Worm (Caenorhabditis elegans) whole organism, L3 larva: Measurements from ENCODE around the gene ZK1307.8.

Source experiments
- mdl-1 ChIP-seq: fragments of 150-350 bp; optimal IDR thresholded peaks from 2 replicates; lab custom pipeline; 2014; ENCODE audit warnings: missing biosample characterization, missing genetic modification characterization
- nhr-12 ChIP-seq: fragments of 150-350 bp; optimal IDR thresholded peaks from 2 replicates; lab custom pipeline; 2014; ENCODE audit warnings: missing biosample characterization, missing genetic modification characterization
- skn-1 ChIP-seq: fragments of 150-350 bp; optimal IDR thresholded peaks from 2 replicates; lab custom pipeline; 2014; ENCODE audit warnings: missing biosample characterization, missing genetic modification characterization
- zag-1 ChIP-seq: fragments of 150-350 bp; optimal IDR thresholded peaks from 2 replicates; lab custom pipeline; 2014; ENCODE audit warnings: missing biosample characterization, missing genetic modification characterization
- ztf-11 ChIP-seq: fragments of 150-350 bp; optimal IDR thresholded peaks from 2 replicates; lab custom pipeline; 2014; ENCODE audit warnings: missing biosample characterization, missing genetic modification characterization

DNA sequence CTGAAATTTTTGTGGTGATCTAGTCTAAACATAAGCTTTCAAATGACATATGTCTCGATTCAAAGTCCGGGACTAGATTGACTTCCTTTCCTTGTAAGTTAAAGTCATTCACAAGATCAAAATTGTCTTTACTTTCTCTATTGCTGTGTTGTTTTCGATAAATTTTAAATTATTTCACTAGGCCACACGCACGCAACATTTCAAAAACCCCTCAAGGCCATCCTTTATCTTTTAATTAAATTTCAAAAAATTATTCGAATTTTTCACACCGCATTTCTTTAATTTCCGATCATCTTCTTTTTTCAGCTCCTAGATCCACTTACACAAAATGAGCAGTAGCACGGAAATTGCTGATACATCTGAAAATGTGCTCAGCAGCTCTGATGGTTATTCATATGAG, 11.9 kb downstream of the ZK1307.8 start, which contains the start of gene ZK1307.7:
- TF ChIP-seq mdl-1 (tag; lab: Kevin White, UChicago) = no peak
- no peak for TF ChIP-seq skn-1 (tag; lab: Kevin White, UChicago)
- TF ChIP-seq ztf-11 (tag; lab: Kevin White, UChicago) = no peak
- TF ChIP-seq nhr-12 (tag; lab: Kevin White, UChicago) = no peak
- no peak for TF ChIP-seq zag-1 (tag; lab: Kevin White, UChicago)
